Worm (Caenorhabditis elegans) whole organism, L4 larva: ENCODE results near the gene ZK1073.2.

ENCODE experiments used
- aha-1 ChIP-seq: fragments of 150-350 bp; peaks from one replicate; lab custom pipeline; 2014; ENCODE audit warnings: missing biosample characterization, missing genetic modification characterization
- aly-2 ChIP-seq: sonication (generic microtip); optimal IDR thresholded peaks from 2 replicates; lab custom pipeline; 2018; ENCODE audit warnings: missing biosample characterization, missing genetic modification characterization
- madf-5 ChIP-seq, 2 experiments: fragments of 200-800 bp; sonication (Bioruptor generic); IDR thresholded peaks; 2 replicates each; pipeline ENCODE4 v1.3.6; 2022; ENCODE audit warnings: missing compliant biosample characterization in 2 of 2, missing genetic modification characterization in 2 of 2
- mes-2 ChIP-seq: sonication (generic microtip); optimal IDR thresholded peaks from 2 replicates; lab custom pipeline; 2016; ENCODE audit warnings: missing genotype, mild to moderate bottlenecking, missing genetic modification characterization, missing compliant biosample characterization; ENCODE audit not compliant: poor library complexity, severe bottlenecking

DNA sequence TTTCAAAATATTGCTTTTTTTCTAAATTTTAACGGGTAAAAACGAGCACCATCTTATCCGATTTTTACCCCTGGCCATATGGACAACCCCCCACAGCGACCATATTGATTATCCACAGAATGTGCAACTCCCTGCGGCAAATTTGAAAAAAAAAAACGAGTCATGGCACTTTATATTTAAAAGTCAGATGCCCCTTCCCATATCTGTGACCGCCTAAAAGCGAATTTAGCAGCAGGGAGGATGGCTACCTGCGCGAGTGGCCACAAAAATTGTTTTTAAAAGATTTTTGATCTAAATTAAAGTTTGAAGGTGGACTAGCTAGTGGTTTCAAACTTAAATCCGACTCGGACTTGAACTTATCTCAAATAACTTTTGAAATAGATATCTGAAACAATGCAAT, 47.1 kb upstream of the ZK1073.2 start:
- peak; percentile 98 for TF ChIP-seq aha-1
- peak; percentile 96 for TF ChIP-seq mes-2 (tag; lab: Kevin White, UChicago)
- TF ChIP-seq aly-2 (tag; lab: Kevin White, UChicago), result no peak
- TF ChIP-seq madf-5 (GFP tag; IDR thresholded peaks at IDR 0.05; lab: Robert Waterston, UW), result peak; percentile 32 to 84; a peak in 2 of 4 replicates
